Worm (Caenorhabditis elegans): Measurements from ENCODE around the gene nsy-7.

ce11 chrIV:8130131-8130611, 43.7 kb upstream of the nsy-7 start, which contains the start of the genes ndub-11 and moc-3:
- TF ChIP-seq hmg-4 (GFP tag; optimal IDR thresholded peaks at IDR 0.05) (no peak), hmbx-1 (tag; optimal IDR thresholded peaks at IDR 0.05) (no peak), ama-1 (optimal IDR thresholded peaks at IDR 0.05) (no peak), pes-1 (GFP tag; IDR thresholded peaks at IDR 0.05) (no peak), tra-4 (tag; optimal IDR thresholded peaks at IDR 0.05) (no peak), ceh-36 (tag; optimal IDR thresholded peaks at IDR 0.05) (no peak), ets-7 (tag; optimal IDR thresholded peaks at IDR 0.05) (no peak), flt-1 (GFP tag; IDR thresholded peaks at IDR 0.05) (no peak), tbx-11 (GFP tag; IDR thresholded peaks at IDR 0.05) (no peak)

Measured in whole organism, early embryonic.